Worm (Caenorhabditis elegans): ENCODE data around the gene xbx-1.

Gene xbx-1

ce11 chrV:14945697-14946096 lies 34.3 kb upstream of the xbx-1 start, which contains the start of gene C30G7.3:
Gene C30G7.3 (minus strand): TSS chrV:14945704.
- TF ChIP-seq unc-62 (GFP tag; optimal IDR thresholded peaks at IDR 0.05) (no peak), ztf-11 (tag; optimal IDR thresholded peaks at IDR 0.05) (no peak), ces-1 (GFP tag; optimal IDR thresholded peaks at IDR 0.05) (no peak), tbx-8 (GFP tag; optimal IDR thresholded peaks at IDR 0.05) (no peak), mls-2 (tag; optimal IDR thresholded peaks at IDR 0.05) (no peak), mab-5 (tag; optimal IDR thresholded peaks at IDR 0.05) (no peak), lin-32 (GFP tag; optimal IDR thresholded peaks at IDR 0.05) (no peak), nhr-28 (tag; optimal IDR thresholded peaks at IDR 0.05) (no peak), unc-120 (tag; optimal IDR thresholded peaks at IDR 0.05; ENCODE audit: poor library complexity, severe bottlenecking) (no peak), bed-3 (GFP tag; optimal IDR thresholded peaks at IDR 0.05) (no peak), ceh-39 (tag; optimal IDR thresholded peaks at IDR 0.05) (no peak), lin-13 (tag; optimal IDR thresholded peaks at IDR 0.05) (no peak), elt-1 (tag; optimal IDR thresholded peaks at IDR 0.05; ENCODE audit: borderline replicate concordance, insufficient read depth) (no peak), ceh-43 (GFP tag; optimal IDR thresholded peaks at IDR 0.05) (no peak), drap-1 (GFP tag; optimal IDR thresholded peaks at IDR 0.05) (no peak), snpc-4 (tag; optimal IDR thresholded peaks at IDR 0.05) (no peak)

- no peak for TF ChIP-seq snpc-4 (tag; optimal IDR thresholded peaks at IDR 0.05)
- TF ChIP-seq nhr-237 (tag; optimal IDR thresholded peaks at IDR 0.05) = no peak
- TF ChIP-seq hlh-1 (tag; optimal IDR thresholded peaks at IDR 0.05) = no peak
- TF ChIP-seq elt-3 (tag; optimal IDR thresholded peaks at IDR 0.05) = no peak
- no peak for TF ChIP-seq lsy-2 (tag; optimal IDR thresholded peaks at IDR 0.05)
These were observed 33.0 kb upstream of the xbx-1 start, which contains the start of gene C30G7.4 for ce11 chrV:14947022-14947421. Gene C30G7.4 (minus strand): TSS chrV:14947122.

DNA sequence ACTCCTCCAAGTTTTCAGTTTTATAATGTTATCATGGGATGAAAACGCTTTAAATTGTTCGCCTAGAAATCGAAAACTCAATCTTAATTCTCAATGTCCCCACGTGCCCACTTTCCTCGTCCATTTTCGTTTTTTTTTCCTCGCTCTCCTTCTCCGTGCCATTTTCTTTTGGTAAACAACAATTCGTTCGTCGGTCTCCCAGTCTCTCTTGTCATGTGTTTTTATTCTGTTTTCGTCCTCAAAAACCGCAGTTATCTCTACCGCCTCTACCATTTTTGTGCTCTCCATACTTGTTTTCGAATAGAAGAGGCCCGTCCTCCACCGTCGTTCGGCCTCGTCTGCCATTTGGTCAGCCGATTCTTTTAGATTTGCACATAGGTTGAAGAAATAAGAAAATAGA lies 31.5 kb upstream of the xbx-1 start:
- TF ChIP-seq lsy-2 (tag; optimal IDR thresholded peaks at IDR 0.05) (no peak), nhr-237 (tag; optimal IDR thresholded peaks at IDR 0.05) (no peak), snpc-4 (tag; optimal IDR thresholded peaks at IDR 0.05) (no peak), elt-3 (tag; optimal IDR thresholded peaks at IDR 0.05) (no peak), elt-1 (tag; optimal IDR thresholded peaks at IDR 0.05; ENCODE audit: borderline replicate concordance, insufficient read depth) (no peak), ces-1 (GFP tag; optimal IDR thresholded peaks at IDR 0.05) (no peak), ceh-83 (GFP tag; optimal IDR thresholded peaks at IDR 0.05) (no peak), unc-62 (GFP tag; optimal IDR thresholded peaks at IDR 0.05) (no peak), zip-8 (tag; optimal IDR thresholded peaks at IDR 0.05) (no peak), bed-3 (GFP tag; optimal IDR thresholded peaks at IDR 0.05) (no peak), ztf-11 (tag; optimal IDR thresholded peaks at IDR 0.05) (no peak), lin-13 (tag; optimal IDR thresholded peaks at IDR 0.05) (no peak), nhr-28 (tag; optimal IDR thresholded peaks at IDR 0.05) (no peak), nhr-2 (tag; optimal IDR thresholded peaks at IDR 0.05) (no peak)

DNA sequence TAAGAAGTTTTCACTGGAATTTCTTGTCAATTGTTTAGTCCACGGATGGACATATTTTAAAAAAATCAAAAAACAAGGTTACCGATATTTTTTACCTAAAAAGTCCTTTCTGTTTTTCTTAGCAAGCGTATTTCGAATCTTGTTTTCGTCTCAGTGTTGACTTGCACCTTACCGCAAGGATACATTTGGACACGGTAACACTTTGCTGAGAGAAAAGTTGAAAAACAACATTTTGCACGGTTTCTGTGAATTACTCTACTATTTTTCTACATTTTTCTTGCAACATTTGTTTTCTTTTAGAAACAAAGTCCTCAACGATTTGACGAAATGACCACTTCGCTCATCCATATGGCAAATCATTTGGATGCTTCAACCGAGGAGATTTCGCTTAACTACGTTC lies 30.6 kb upstream of the xbx-1 start, which contains the start of gene hil-1:
Gene hil-1, plus strand, starts transcription at position 301 of the 400 bp plus-strand sequence.
- TF ChIP-seq ceh-83 (GFP tag; optimal IDR thresholded peaks at IDR 0.05) (no peak), sptf-1 (tag; optimal IDR thresholded peaks at IDR 0.05) (no peak), elt-1 (tag; optimal IDR thresholded peaks at IDR 0.05; ENCODE audit: borderline replicate concordance, insufficient read depth) (no peak), nhr-2 (tag; optimal IDR thresholded peaks at IDR 0.05) (no peak), sem-2 (GFP tag; optimal IDR thresholded peaks at IDR 0.05) (no peak), tbx-8 (GFP tag; optimal IDR thresholded peaks at IDR 0.05) (no peak), mep-1 (tag; optimal IDR thresholded peaks at IDR 0.05) (no peak), ces-1 (GFP tag; optimal IDR thresholded peaks at IDR 0.05) (no peak)

DNA sequence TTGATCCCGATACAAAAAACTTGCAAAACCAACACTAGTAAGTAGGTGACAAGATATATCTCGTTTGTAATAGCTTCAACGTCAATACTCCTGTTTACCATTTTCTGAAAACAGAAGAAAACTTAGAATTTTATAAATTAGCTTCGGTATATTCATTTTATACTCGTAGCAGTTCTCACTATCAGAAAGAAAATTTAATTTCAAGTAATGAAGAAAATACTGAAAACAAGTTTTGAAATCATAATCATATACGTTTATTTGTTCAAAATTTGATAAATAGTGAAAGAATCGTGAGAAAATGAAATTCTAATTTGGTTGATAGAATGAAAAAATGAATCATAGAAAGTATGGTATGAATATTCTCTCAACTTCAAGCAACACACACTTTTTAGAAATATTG lies 25.4 kb upstream of the xbx-1 start, which contains the start of gene C30G7.5:
Gene C30G7.5, minus strand, starts transcription at position 101 of the 400 bp plus-strand sequence.
- TF ChIP-seq pha-4 (tag; optimal IDR thresholded peaks at IDR 0.05) (no peak), cnd-1 (tag; optimal IDR thresholded peaks at IDR 0.05) (no peak), ces-1 (GFP tag; optimal IDR thresholded peaks at IDR 0.05) (no peak), lin-32 (GFP tag; optimal IDR thresholded peaks at IDR 0.05) (no peak), ham-2 (GFP tag; optimal IDR thresholded peaks at IDR 0.05) (no peak), sem-2 (GFP tag; optimal IDR thresholded peaks at IDR 0.05) (no peak)

ce11 chrV:14955676-14956075 lies 24.4 kb upstream of the xbx-1 start, which contains the start of gene F02D8.9:
Gene F02D8.9 (minus strand): TSS chrV:14955776.
- TF ChIP-seq zip-8 (tag; optimal IDR thresholded peaks at IDR 0.05) (no peak), unc-62 (GFP tag; optimal IDR thresholded peaks at IDR 0.05) (no peak)
